Fruit fly (Drosophila melanogaster) whole organism, prepupa: ENCODE measurements around the gene grk.
A peak's percentile ranks its signal among the peaks of the same experiment; 100 is the strongest.

ENCODE experiments used
- CG11294 ChIP-seq: fragments of 200-800 bp; sonication (Bioruptor generic); IDR thresholded peaks from 2 replicates; pipeline ENCODE4 v1.3.6; 2022; ENCODE audit warnings: missing biosample characterization, missing genetic modification characterization
- CG15336 ChIP-seq: fragments of 200-800 bp; sonication (Bioruptor generic); IDR thresholded peaks from 2 replicates; pipeline ENCODE4 v1.3.6; 2022; ENCODE audit warnings: missing biosample characterization, missing genetic modification characterization
- CG1621 ChIP-seq: fragments of 200-800 bp; sonication (Bioruptor generic); optimal IDR thresholded peaks from 3 replicates; lab custom pipeline; 2018; ENCODE audit warnings: missing biosample characterization, mild to moderate bottlenecking, missing genetic modification characterization
- CG16779 ChIP-seq: fragments of 200-800 bp; sonication (Bioruptor generic); optimal IDR thresholded peaks from 3 replicates; lab custom pipeline; 2017; ENCODE audit warnings: missing biosample characterization, mild to moderate bottlenecking, missing genetic modification characterization
- CG3032 ChIP-seq: fragments of 200-800 bp; optimal IDR thresholded peaks from 2 replicates; lab custom pipeline; 2019; ENCODE audit warnings: missing biosample characterization, mild to moderate bottlenecking, missing genetic modification characterization, moderate library complexity
- CG31627 ChIP-seq: fragments of 200-800 bp; sonication (Bioruptor generic); optimal IDR thresholded peaks from 3 replicates; lab custom pipeline; 2016; ENCODE audit warnings: missing biosample characterization, missing genetic modification characterization
- CG32006 ChIP-seq: fragments of 200-800 bp; sonication (Bioruptor generic); optimal IDR thresholded peaks from 3 replicates; lab custom pipeline; 2017; ENCODE audit warnings: missing biosample characterization, mild to moderate bottlenecking, missing genetic modification characterization
- CG34406 ChIP-seq: fragments of 200-800 bp; sonication (Bioruptor generic); optimal IDR thresholded peaks from 3 replicates; lab custom pipeline; 2016; ENCODE audit warnings: missing biosample characterization, missing genetic modification characterization
- CG6163 ChIP-seq: fragments of 200-800 bp; sonication (Bioruptor generic); IDR thresholded peaks from 3 replicates; pipeline ENCODE4 v1.3.6; 2022; ENCODE audit warnings: missing biosample characterization, missing genetic modification characterization
- CG6276 ChIP-seq: fragments of 200-800 bp; sonication (Bioruptor generic); optimal IDR thresholded peaks from 2 replicates; lab custom pipeline; 2017; ENCODE audit warnings: missing biosample characterization, mild to moderate bottlenecking, missing genetic modification characterization
- CG6792 ChIP-seq: fragments of 200-800 bp; sonication (Bioruptor generic); optimal IDR thresholded peaks from 3 replicates; lab custom pipeline; 2016; ENCODE audit warnings: missing biosample characterization, missing genetic modification characterization
- CG6808 ChIP-seq: fragments of 200-800 bp; sonication (Bioruptor generic); optimal IDR thresholded peaks from 3 replicates; lab custom pipeline; 2017; ENCODE audit warnings: missing biosample characterization, missing genetic modification characterization, mild to moderate bottlenecking, moderate library complexity, missing genetic modification reagents
- CG6854 ChIP-seq: fragments of 200-800 bp; sonication (Bioruptor generic); optimal IDR thresholded peaks from 2 replicates; lab custom pipeline; 2017; ENCODE audit warnings: missing biosample characterization, mild to moderate bottlenecking, missing genetic modification characterization
- CG7368 ChIP-seq: fragments of 200-800 bp; sonication (Bioruptor generic); optimal IDR thresholded peaks from 3 replicates; lab custom pipeline; 2016; ENCODE audit warnings: missing biosample characterization, missing genetic modification characterization
- CG8119 ChIP-seq: fragments of 200-800 bp; sonication (Bioruptor generic); IDR thresholded peaks from 3 replicates; pipeline ENCODE4 v1.3.6; 2022; ENCODE audit warnings: missing biosample characterization, missing genetic modification characterization
- CG8632 ChIP-seq: fragments of 200-800 bp; sonication (Bioruptor generic); optimal IDR thresholded peaks from 3 replicates; lab custom pipeline; 2016; ENCODE audit warnings: missing biosample characterization, missing genetic modification characterization
- CG9139 ChIP-seq: fragments of 200-800 bp; sonication (Bioruptor generic); optimal IDR thresholded peaks from 3 replicates; lab custom pipeline; 2017; ENCODE audit warnings: missing biosample characterization, mild to moderate bottlenecking, missing genetic modification characterization
- Eip75B ChIP-seq: fragments of 200-800 bp; sonication (Bioruptor generic); optimal IDR thresholded peaks from 3 replicates; lab custom pipeline; 2016; ENCODE audit warnings: missing biosample characterization, missing genetic modification characterization
- Eip78C ChIP-seq: fragments of 200-800 bp; sonication (Bioruptor generic); peaks from one replicate; lab custom pipeline; 2016; ENCODE audit warnings: missing biosample characterization, missing genetic modification characterization
- Ets96B ChIP-seq: fragments of 200-800 bp; optimal IDR thresholded peaks from 2 replicates; lab custom pipeline; 2019; ENCODE audit warnings: missing biosample characterization, mild to moderate bottlenecking, missing genetic modification characterization, moderate library complexity
- Hr38 ChIP-seq: sonication (Bioruptor generic); optimal IDR thresholded peaks from 2 replicates; lab custom pipeline; 2016; ENCODE audit warnings: missing biosample characterization, missing genetic modification characterization
- Hr39 ChIP-seq: fragments of 200-800 bp; sonication (Bioruptor generic); optimal IDR thresholded peaks from 2 replicates; lab custom pipeline; 2016; ENCODE audit warnings: missing biosample characterization, missing genetic modification characterization
- Lpt ChIP-seq: fragments of 200-800 bp; sonication (Bioruptor generic); optimal IDR thresholded peaks from 3 replicates; lab custom pipeline; 2016; ENCODE audit warnings: missing biosample characterization, missing genetic modification characterization
- Met ChIP-seq: fragments of 200-800 bp; sonication (Bioruptor generic); optimal IDR thresholded peaks from 3 replicates; lab custom pipeline; 2016; ENCODE audit warnings: missing biosample characterization, missing genetic modification characterization
- OdsH ChIP-seq: fragments of 200-800 bp; sonication (Bioruptor generic); optimal IDR thresholded peaks from 3 replicates; lab custom pipeline; 2016; ENCODE audit warnings: missing biosample characterization, missing genetic modification characterization
- Sox14 ChIP-seq: fragments of 200-800 bp; sonication (Bioruptor generic); optimal IDR thresholded peaks from 3 replicates; lab custom pipeline; 2016; ENCODE audit warnings: missing biosample characterization, missing genetic modification characterization
- achi ChIP-seq: fragments of 200-800 bp; sonication (Bioruptor generic); optimal IDR thresholded peaks from 3 replicates; lab custom pipeline; 2016; ENCODE audit warnings: missing biosample characterization, missing genetic modification characterization
- cyc ChIP-seq: fragments of 200-800 bp; sonication (Bioruptor generic); optimal IDR thresholded peaks from 3 replicates; lab custom pipeline; 2016; ENCODE audit warnings: missing biosample characterization, missing genetic modification characterization
- dsx ChIP-seq: fragments of 200-800 bp; optimal IDR thresholded peaks from 3 replicates; lab custom pipeline; 2019; ENCODE audit warnings: missing biosample characterization, mild to moderate bottlenecking, missing genetic modification characterization, moderate library complexity; ENCODE audit not compliant: poor library complexity, severe bottlenecking
- eg ChIP-seq: fragments of 200-800 bp; sonication (Bioruptor generic); IDR thresholded peaks from 3 replicates; pipeline ENCODE4 v1.3.6; 2022; ENCODE audit warnings: missing biosample characterization, missing genetic modification characterization
- fd59A ChIP-seq: fragments of 200-800 bp; sonication (Bioruptor generic); optimal IDR thresholded peaks from 2 replicates; lab custom pipeline; 2017; ENCODE audit warnings: missing biosample characterization, mild to moderate bottlenecking, missing genetic modification characterization, missing genetic modification reagents
- fd85E ChIP-seq: fragments of 200-800 bp; sonication (Bioruptor generic); optimal IDR thresholded peaks from 3 replicates; lab custom pipeline; 2016; ENCODE audit warnings: missing biosample characterization, missing genetic modification characterization
- pdm3 ChIP-seq: fragments of 200-800 bp; sonication (Bioruptor generic); optimal IDR thresholded peaks from 3 replicates; lab custom pipeline; 2016; ENCODE audit warnings: missing biosample characterization, missing genetic modification characterization
- salr ChIP-seq, 2 experiments: fragments of 200-800 bp; sonication (Bioruptor generic); optimal IDR thresholded peaks; 3 replicates each; lab custom pipeline; 2016 to 2018; ENCODE audit warnings: missing biosample characterization in 2 of 2, missing genetic modification characterization in 2 of 2, mild to moderate bottlenecking in 1 of 2
- spab ChIP-seq: fragments of 200-800 bp; sonication (Bioruptor generic); optimal IDR thresholded peaks from 2 replicates; lab custom pipeline; 2017; ENCODE audit warnings: missing biosample characterization, mild to moderate bottlenecking, missing genetic modification characterization, missing genetic modification reagents
- ss ChIP-seq, 2 experiments: fragments of 200-800 bp; sonication (Bioruptor generic); optimal IDR thresholded peaks; 2 replicates in 1 of 2; 3 replicates in 1 of 2; lab custom pipeline; 2017 to 2018; ENCODE audit warnings: mild to moderate bottlenecking in 2 of 2, missing biosample characterization in 2 of 2, missing genetic modification characterization in 2 of 2, moderate library complexity in 1 of 2
- svp ChIP-seq: fragments of 200-800 bp; sonication (Bioruptor generic); peaks from one replicate; lab custom pipeline; 2016; ENCODE audit warnings: missing biosample characterization, missing genetic modification characterization
- topi ChIP-seq: fragments of 200-800 bp; sonication (Bioruptor generic); optimal IDR thresholded peaks from 3 replicates; lab custom pipeline; 2016; ENCODE audit warnings: missing biosample characterization, missing genetic modification characterization
- vri ChIP-seq: fragments of 200-800 bp; sonication (Bioruptor generic); optimal IDR thresholded peaks from 3 replicates; lab custom pipeline; 2016; ENCODE audit warnings: missing biosample characterization, mild to moderate bottlenecking, missing genetic modification characterization

Gene grk

DNA sequence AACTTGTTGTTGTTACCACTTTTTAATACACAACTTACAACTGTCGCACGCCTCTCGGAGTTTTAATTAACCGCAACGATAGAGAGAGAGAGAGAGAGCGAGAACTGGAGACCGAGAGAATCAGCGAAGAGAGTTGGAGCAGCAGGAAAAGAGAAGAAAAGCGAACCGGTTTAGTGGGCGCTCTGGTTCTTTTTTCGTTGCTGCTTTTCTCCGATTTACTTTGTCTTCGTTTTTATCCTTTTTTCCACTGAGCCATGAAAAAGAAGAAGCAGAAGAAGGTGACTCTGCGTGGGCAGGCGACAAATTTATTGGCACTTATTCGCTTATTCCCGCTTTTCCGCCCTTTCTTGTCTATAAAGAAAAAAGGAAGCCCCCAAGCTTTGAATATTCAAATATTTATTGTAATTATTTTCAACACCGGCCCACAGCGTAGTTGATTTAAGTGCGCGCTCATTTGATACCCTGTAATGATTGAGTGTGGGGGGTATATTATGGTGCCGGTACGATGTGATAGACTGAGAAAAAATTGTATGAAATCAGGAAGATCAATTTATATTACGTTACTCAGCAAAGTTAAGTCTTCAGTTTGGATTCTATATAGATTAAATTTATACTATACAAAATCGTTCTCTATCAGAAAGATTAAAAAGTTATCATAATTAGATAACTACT, 13.0 kb downstream of the grk start (continued):
- peak; percentile 6 for TF ChIP-seq Lpt (GFP tag; lab: Kevin White, UChicago)

- TF ChIP-seq CG1621 (tag; lab: Kevin White, UChicago) (peak; percentile 23), Lpt (GFP tag; lab: Kevin White, UChicago) (no peak), dsx (peak; percentile 50), Hr39 (GFP tag; lab: Kevin White, UChicago) (no peak), Eip75B (GFP tag; lab: Kevin White, UChicago) (peak; percentile 10), CG15336 (GFP tag; lab: Robert Waterston, UW) (no peak), Sox14 (GFP tag; lab: Kevin White, UChicago) (peak; percentile 18), CG7368 (GFP tag; lab: Kevin White, UChicago) (peak; percentile 43), salr (GFP tag; optimal IDR thresholded peaks at IDR 0.05; lab: Kevin White, UChicago) (no peak), CG6854 (peak; percentile 56), ss (GFP tag; optimal IDR thresholded peaks at IDR 0.05; lab: Kevin White, UChicago) (peak; percentile 75 to 77), achi (GFP tag; lab: Kevin White, UChicago) (peak; percentile 10), CG9139 (GFP tag; lab: Kevin White, UChicago) (peak; percentile 8), CG6163 (peak; percentile 42; the same call in 1 of the 3 replicates), pdm3 (GFP tag; lab: Kevin White, UChicago) (no peak), CG3032 (tag; lab: Kevin White, UChicago) (peak; percentile 32), CG31627 (GFP tag; lab: Kevin White, UChicago) (no peak), CG8119 (GFP tag; lab: Robert Waterston, UW) (no peak), Ets96B (tag; lab: Kevin White, UChicago) (peak; percentile 28), vri (GFP tag; lab: Kevin White, UChicago) (peak; percentile 2), CG6808 (GFP tag; lab: Kevin White, UChicago) (peak; percentile 69), Eip78C (peak; percentile 75), svp (GFP tag; lab: Kevin White, UChicago) (peak; percentile 96), CG16779 (tag; lab: Kevin White, UChicago) (peak; percentile 34)
Measured at dm6 chr2L:8419382-8419940, 13.9 kb downstream of the grk start.

- TF ChIP-seq Met (GFP tag; lab: Kevin White, UChicago) (no peak), CG11294 (GFP tag; lab: Robert Waterston, UW) (no peak), CG34406 (GFP tag; lab: Kevin White, UChicago) (no peak), cyc (no peak), topi (GFP tag; lab: Kevin White, UChicago) (no peak), CG8119 (GFP tag; lab: Robert Waterston, UW) (0 out of 3 replicates have a peak, but pooled peaks have one; percentile 17), CG16779 (tag; lab: Kevin White, UChicago) (no peak), CG6276 (GFP tag; lab: Kevin White, UChicago) (peak; percentile 22), Sox14 (GFP tag; lab: Kevin White, UChicago) (no peak), achi (GFP tag; lab: Kevin White, UChicago) (no peak), OdsH (GFP tag; lab: Kevin White, UChicago) (no peak), CG6808 (GFP tag; lab: Kevin White, UChicago) (peak; percentile 32), ss (GFP tag; optimal IDR thresholded peaks at IDR 0.05; lab: Kevin White, UChicago) (peak; percentile 36 to 49), Hr38 (GFP tag; lab: Kevin White, UChicago) (no peak), CG9139 (GFP tag; lab: Kevin White, UChicago) (peak; percentile 38), CG1621 (tag; lab: Kevin White, UChicago) (no peak), Eip78C (peak; percentile 61), eg (GFP tag; lab: Robert Waterston, UW) (no peak), fd85E (GFP tag; lab: Kevin White, UChicago) (no peak), CG3032 (tag; lab: Kevin White, UChicago) (no peak), CG6163 (no peak), pdm3 (GFP tag; lab: Kevin White, UChicago) (no peak), Lpt (GFP tag; lab: Kevin White, UChicago) (no peak), CG6792 (GFP tag; lab: Kevin White, UChicago) (no peak), Eip75B (GFP tag; lab: Kevin White, UChicago) (no peak), CG8632 (GFP tag; lab: Kevin White, UChicago) (no peak), spab (GFP tag; lab: Kevin White, UChicago) (peak; percentile 11), CG32006 (GFP tag; lab: Kevin White, UChicago) (no peak), svp (GFP tag; lab: Kevin White, UChicago) (peak; percentile 57), fd59A (no peak)
Measured at dm6 chr2L:8418113-8418885, 15.1 kb downstream of the grk start.
